Fruit fly (Drosophila melanogaster) whole organism, prepupa: ENCODE data around the gene janA.

Source experiments
- Blimp-1 ChIP-seq: fragments of 200-800 bp; sonication (Bioruptor generic); optimal IDR thresholded peaks from 3 replicates; lab custom pipeline; 2017; ENCODE audit warnings: missing biosample characterization, missing genetic modification characterization, mild to moderate bottlenecking, moderate library complexity, missing genetic modification reagents
- CG10631 ChIP-seq: fragments of 200-800 bp; sonication (Bioruptor generic); optimal IDR thresholded peaks from 2 replicates; lab custom pipeline; 2016; ENCODE audit warnings: missing biosample characterization, missing genetic modification characterization
- CG11294 ChIP-seq: fragments of 200-800 bp; sonication (Bioruptor generic); IDR thresholded peaks from 2 replicates; pipeline ENCODE4 v1.3.6; 2022; ENCODE audit warnings: missing biosample characterization, missing genetic modification characterization
- CG11762 ChIP-seq: fragments of 200-800 bp; sonication (Bioruptor generic); optimal IDR thresholded peaks from 3 replicates; lab custom pipeline; 2016; ENCODE audit warnings: missing biosample characterization, missing genetic modification characterization; ENCODE audit not compliant: insufficient read depth
- CG11902 ChIP-seq: fragments of 200-800 bp; sonication (Bioruptor generic); optimal IDR thresholded peaks from 3 replicates; lab custom pipeline; 2016; ENCODE audit warnings: missing biosample characterization, missing genetic modification characterization
- CG1621 ChIP-seq: fragments of 200-800 bp; sonication (Bioruptor generic); optimal IDR thresholded peaks from 3 replicates; lab custom pipeline; 2018; ENCODE audit warnings: missing biosample characterization, mild to moderate bottlenecking, missing genetic modification characterization
- CG3032 ChIP-seq: fragments of 200-800 bp; optimal IDR thresholded peaks from 2 replicates; lab custom pipeline; 2019; ENCODE audit warnings: missing biosample characterization, mild to moderate bottlenecking, missing genetic modification characterization, moderate library complexity
- CG31627 ChIP-seq: fragments of 200-800 bp; sonication (Bioruptor generic); optimal IDR thresholded peaks from 3 replicates; lab custom pipeline; 2016; ENCODE audit warnings: missing biosample characterization, missing genetic modification characterization
- CG32006 ChIP-seq: fragments of 200-800 bp; sonication (Bioruptor generic); optimal IDR thresholded peaks from 3 replicates; lab custom pipeline; 2017; ENCODE audit warnings: missing biosample characterization, mild to moderate bottlenecking, missing genetic modification characterization
- CG34406 ChIP-seq: fragments of 200-800 bp; sonication (Bioruptor generic); optimal IDR thresholded peaks from 3 replicates; lab custom pipeline; 2016; ENCODE audit warnings: missing biosample characterization, missing genetic modification characterization
- CG4318 ChIP-seq: fragments of 200-800 bp; sonication (Bioruptor generic); optimal IDR thresholded peaks from 3 replicates; lab custom pipeline; 2017; ENCODE audit warnings: missing biosample characterization, mild to moderate bottlenecking, missing genetic modification characterization
- CG6163 ChIP-seq: fragments of 200-800 bp; sonication (Bioruptor generic); IDR thresholded peaks from 3 replicates; pipeline ENCODE4 v1.3.6; 2022; ENCODE audit warnings: missing biosample characterization, missing genetic modification characterization
- CG6276 ChIP-seq: fragments of 200-800 bp; sonication (Bioruptor generic); optimal IDR thresholded peaks from 2 replicates; lab custom pipeline; 2017; ENCODE audit warnings: missing biosample characterization, mild to moderate bottlenecking, missing genetic modification characterization
- CG6792 ChIP-seq: fragments of 200-800 bp; sonication (Bioruptor generic); optimal IDR thresholded peaks from 3 replicates; lab custom pipeline; 2016; ENCODE audit warnings: missing biosample characterization, missing genetic modification characterization
- CG6808 ChIP-seq: fragments of 200-800 bp; sonication (Bioruptor generic); optimal IDR thresholded peaks from 3 replicates; lab custom pipeline; 2017; ENCODE audit warnings: missing biosample characterization, missing genetic modification characterization, mild to moderate bottlenecking, moderate library complexity, missing genetic modification reagents
- CG7368 ChIP-seq: fragments of 200-800 bp; sonication (Bioruptor generic); optimal IDR thresholded peaks from 3 replicates; lab custom pipeline; 2016; ENCODE audit warnings: missing biosample characterization, missing genetic modification characterization
- CG8119 ChIP-seq: fragments of 200-800 bp; sonication (Bioruptor generic); IDR thresholded peaks from 3 replicates; pipeline ENCODE4 v1.3.6; 2022; ENCODE audit warnings: missing biosample characterization, missing genetic modification characterization
- CG8632 ChIP-seq: fragments of 200-800 bp; sonication (Bioruptor generic); optimal IDR thresholded peaks from 3 replicates; lab custom pipeline; 2016; ENCODE audit warnings: missing biosample characterization, missing genetic modification characterization
- CG9139 ChIP-seq: fragments of 200-800 bp; sonication (Bioruptor generic); optimal IDR thresholded peaks from 3 replicates; lab custom pipeline; 2017; ENCODE audit warnings: missing biosample characterization, mild to moderate bottlenecking, missing genetic modification characterization
- Eip93F ChIP-seq: fragments of 200-800 bp; sonication (Bioruptor generic); optimal IDR thresholded peaks from 2 replicates; lab custom pipeline; 2016; ENCODE audit warnings: missing biosample characterization, mild to moderate bottlenecking, missing genetic modification characterization
- Ets96B ChIP-seq: fragments of 200-800 bp; optimal IDR thresholded peaks from 2 replicates; lab custom pipeline; 2019; ENCODE audit warnings: missing biosample characterization, mild to moderate bottlenecking, missing genetic modification characterization, moderate library complexity
- Hr38 ChIP-seq: sonication (Bioruptor generic); optimal IDR thresholded peaks from 2 replicates; lab custom pipeline; 2016; ENCODE audit warnings: missing biosample characterization, missing genetic modification characterization
- Hr39 ChIP-seq: fragments of 200-800 bp; sonication (Bioruptor generic); optimal IDR thresholded peaks from 2 replicates; lab custom pipeline; 2016; ENCODE audit warnings: missing biosample characterization, missing genetic modification characterization
- Hr4 ChIP-seq: fragments of 200-800 bp; sonication (Bioruptor generic); optimal IDR thresholded peaks from 3 replicates; lab custom pipeline; 2016; ENCODE audit warnings: missing biosample characterization, missing genetic modification characterization
- Lpt ChIP-seq: fragments of 200-800 bp; sonication (Bioruptor generic); optimal IDR thresholded peaks from 3 replicates; lab custom pipeline; 2016; ENCODE audit warnings: missing biosample characterization, missing genetic modification characterization
- Met ChIP-seq: fragments of 200-800 bp; sonication (Bioruptor generic); optimal IDR thresholded peaks from 3 replicates; lab custom pipeline; 2016; ENCODE audit warnings: missing biosample characterization, missing genetic modification characterization
- OdsH ChIP-seq: fragments of 200-800 bp; sonication (Bioruptor generic); optimal IDR thresholded peaks from 3 replicates; lab custom pipeline; 2016; ENCODE audit warnings: missing biosample characterization, missing genetic modification characterization
- Smox ChIP-seq: fragments of 200-800 bp; sonication (Bioruptor generic); optimal IDR thresholded peaks from 3 replicates; lab custom pipeline; 2016; ENCODE audit warnings: missing biosample characterization, missing genetic modification characterization
- Sox102F ChIP-seq: fragments of 200-800 bp; sonication (Bioruptor generic); optimal IDR thresholded peaks from 2 replicates; lab custom pipeline; 2016; ENCODE audit warnings: missing biosample characterization, mild to moderate bottlenecking, missing genetic modification characterization
- Sox14 ChIP-seq: fragments of 200-800 bp; sonication (Bioruptor generic); optimal IDR thresholded peaks from 3 replicates; lab custom pipeline; 2016; ENCODE audit warnings: missing biosample characterization, missing genetic modification characterization
- Sox15 ChIP-seq: fragments of 200-800 bp; sonication (Bioruptor generic); optimal IDR thresholded peaks from 3 replicates; lab custom pipeline; 2016; ENCODE audit warnings: missing biosample characterization, missing genetic modification characterization
- achi ChIP-seq: fragments of 200-800 bp; sonication (Bioruptor generic); optimal IDR thresholded peaks from 3 replicates; lab custom pipeline; 2016; ENCODE audit warnings: missing biosample characterization, missing genetic modification characterization
- acj6 ChIP-seq: fragments of 200-800 bp; sonication (Bioruptor generic); optimal IDR thresholded peaks from 3 replicates; lab custom pipeline; 2016; ENCODE audit warnings: missing biosample characterization, missing genetic modification characterization
- cyc ChIP-seq: fragments of 200-800 bp; sonication (Bioruptor generic); optimal IDR thresholded peaks from 3 replicates; lab custom pipeline; 2016; ENCODE audit warnings: missing biosample characterization, missing genetic modification characterization
- dac ChIP-seq: fragments of 200-800 bp; sonication (Bioruptor generic); optimal IDR thresholded peaks from 2 replicates; lab custom pipeline; 2017; ENCODE audit warnings: missing biosample characterization, mild to moderate bottlenecking, missing genetic modification characterization
- eg ChIP-seq: fragments of 200-800 bp; sonication (Bioruptor generic); IDR thresholded peaks from 3 replicates; pipeline ENCODE4 v1.3.6; 2022; ENCODE audit warnings: missing biosample characterization, missing genetic modification characterization
- esn ChIP-seq: fragments of 200-800 bp; sonication (Bioruptor generic); optimal IDR thresholded peaks from 2 replicates; lab custom pipeline; 2016; ENCODE audit warnings: missing biosample characterization, mild to moderate bottlenecking, missing genetic modification characterization, moderate library complexity
- fd59A ChIP-seq: fragments of 200-800 bp; sonication (Bioruptor generic); optimal IDR thresholded peaks from 2 replicates; lab custom pipeline; 2017; ENCODE audit warnings: missing biosample characterization, mild to moderate bottlenecking, missing genetic modification characterization, missing genetic modification reagents
- fd85E ChIP-seq: fragments of 200-800 bp; sonication (Bioruptor generic); optimal IDR thresholded peaks from 3 replicates; lab custom pipeline; 2016; ENCODE audit warnings: missing biosample characterization, missing genetic modification characterization
- lz ChIP-seq: fragments of 200-800 bp; sonication (Bioruptor generic); optimal IDR thresholded peaks from 3 replicates; lab custom pipeline; 2016; ENCODE audit warnings: missing biosample characterization, missing genetic modification characterization
- net ChIP-seq: fragments of 200-800 bp; sonication (Bioruptor generic); optimal IDR thresholded peaks from 3 replicates; lab custom pipeline; 2016; ENCODE audit warnings: missing biosample characterization, missing genetic modification characterization
- pdm3 ChIP-seq: fragments of 200-800 bp; sonication (Bioruptor generic); optimal IDR thresholded peaks from 3 replicates; lab custom pipeline; 2016; ENCODE audit warnings: missing biosample characterization, missing genetic modification characterization
- salr ChIP-seq, 2 experiments: fragments of 200-800 bp; sonication (Bioruptor generic); optimal IDR thresholded peaks; 3 replicates each; lab custom pipeline; 2016 to 2018; ENCODE audit warnings: missing biosample characterization in 2 of 2, missing genetic modification characterization in 2 of 2, mild to moderate bottlenecking in 1 of 2
- spab ChIP-seq: fragments of 200-800 bp; sonication (Bioruptor generic); optimal IDR thresholded peaks from 2 replicates; lab custom pipeline; 2017; ENCODE audit warnings: missing biosample characterization, mild to moderate bottlenecking, missing genetic modification characterization, missing genetic modification reagents
- ss ChIP-seq, 2 experiments: fragments of 200-800 bp; sonication (Bioruptor generic); optimal IDR thresholded peaks; 2 replicates in 1 of 2; 3 replicates in 1 of 2; lab custom pipeline; 2017 to 2018; ENCODE audit warnings: mild to moderate bottlenecking in 2 of 2, missing biosample characterization in 2 of 2, missing genetic modification characterization in 2 of 2, moderate library complexity in 1 of 2
- svp ChIP-seq: fragments of 200-800 bp; sonication (Bioruptor generic); peaks from one replicate; lab custom pipeline; 2016; ENCODE audit warnings: missing biosample characterization, missing genetic modification characterization
- topi ChIP-seq: fragments of 200-800 bp; sonication (Bioruptor generic); optimal IDR thresholded peaks from 3 replicates; lab custom pipeline; 2016; ENCODE audit warnings: missing biosample characterization, missing genetic modification characterization
- vri ChIP-seq: fragments of 200-800 bp; sonication (Bioruptor generic); optimal IDR thresholded peaks from 3 replicates; lab custom pipeline; 2016; ENCODE audit warnings: missing biosample characterization, mild to moderate bottlenecking, missing genetic modification characterization

Gene janA

DNA sequence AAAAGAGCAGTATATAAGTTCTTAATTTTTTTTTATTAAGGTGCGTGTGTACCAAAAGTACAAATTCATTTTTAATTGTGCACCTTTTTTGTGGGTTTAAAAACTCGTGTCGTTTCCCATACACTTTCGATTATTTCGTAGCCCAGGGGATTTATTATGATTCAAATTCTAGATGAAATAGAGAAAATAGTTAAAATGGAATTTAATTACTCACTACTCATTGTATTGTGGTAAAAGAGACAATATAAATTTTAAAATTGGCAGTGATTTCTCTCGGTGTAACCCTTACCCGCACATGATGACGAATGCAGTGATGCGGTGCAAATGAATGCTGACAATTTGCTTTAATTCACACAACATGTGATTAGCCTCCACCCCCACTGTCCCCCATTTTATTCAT is 43.9 kb upstream of the janA start (continued):
- no peak for TF ChIP-seq Lpt (GFP tag; lab: Kevin White, UChicago)
- peak; percentile 45 for TF ChIP-seq Smox
- peak; percentile 70 for TF ChIP-seq svp (GFP tag; lab: Kevin White, UChicago)
- TF ChIP-seq CG4318 (GFP tag; lab: Kevin White, UChicago) = no peak
- TF ChIP-seq CG11902 (GFP tag; lab: Kevin White, UChicago) = peak; percentile 14
- TF ChIP-seq achi (GFP tag; lab: Kevin White, UChicago) = no peak
- no peak for TF ChIP-seq CG10631 (GFP tag; lab: Kevin White, UChicago)
- no peak for TF ChIP-seq CG11762 (GFP tag; lab: Kevin White, UChicago)
- no peak for TF ChIP-seq Eip93F (GFP tag; lab: Kevin White, UChicago)
- TF ChIP-seq CG1621 (tag; lab: Kevin White, UChicago) = no peak
- TF ChIP-seq Sox15 (GFP tag; lab: Kevin White, UChicago) = no peak
- TF ChIP-seq CG32006 = peak; percentile 17
- 0 out of 3 replicates have a peak, but pooled peaks have one; percentile 42 for TF ChIP-seq eg (GFP tag; lab: Robert Waterston, UW)
- no peak for TF ChIP-seq Ets96B (tag; lab: Kevin White, UChicago)
- TF ChIP-seq dac (GFP tag; lab: Kevin White, UChicago) = no peak
- TF ChIP-seq salr (GFP tag; optimal IDR thresholded peaks at IDR 0.05; lab: Kevin White, UChicago) = no peak
- no peak for TF ChIP-seq Met (GFP tag; lab: Kevin White, UChicago)
- peak; percentile 15 for TF ChIP-seq Hr4 (GFP tag; lab: Kevin White, UChicago)
- TF ChIP-seq vri (GFP tag; lab: Kevin White, UChicago) = no peak
- TF ChIP-seq ss (GFP tag; optimal IDR thresholded peaks at IDR 0.05; lab: Kevin White, UChicago) = no peak
- TF ChIP-seq cyc (GFP tag; lab: Kevin White, UChicago) = peak; percentile 55
- peak; percentile 11 for TF ChIP-seq pdm3 (GFP tag; lab: Kevin White, UChicago)
- TF ChIP-seq esn (GFP tag; lab: Kevin White, UChicago) = peak; percentile 50
- TF ChIP-seq fd59A (GFP tag; lab: Kevin White, UChicago) = no peak
- TF ChIP-seq lz (GFP tag; lab: Kevin White, UChicago) = peak; percentile 32
- TF ChIP-seq CG6808 (GFP tag; lab: Kevin White, UChicago) = no peak
- TF ChIP-seq CG31627 (GFP tag; lab: Kevin White, UChicago) = peak; percentile 63
- TF ChIP-seq CG9139 = no peak
- TF ChIP-seq Blimp-1 = no peak
- peak; percentile 64 for TF ChIP-seq topi (GFP tag; lab: Kevin White, UChicago)
- TF ChIP-seq Hr38 (GFP tag; lab: Kevin White, UChicago) = no peak
- peak; percentile 61 for TF ChIP-seq Hr39 (GFP tag; lab: Kevin White, UChicago)
- no peak for TF ChIP-seq CG8119 (GFP tag; lab: Robert Waterston, UW)
- TF ChIP-seq CG6792 = no peak
- peak; percentile 13 for TF ChIP-seq CG8632 (GFP tag; lab: Kevin White, UChicago)
- TF ChIP-seq, all 60 proteins: peak for 22

DNA sequence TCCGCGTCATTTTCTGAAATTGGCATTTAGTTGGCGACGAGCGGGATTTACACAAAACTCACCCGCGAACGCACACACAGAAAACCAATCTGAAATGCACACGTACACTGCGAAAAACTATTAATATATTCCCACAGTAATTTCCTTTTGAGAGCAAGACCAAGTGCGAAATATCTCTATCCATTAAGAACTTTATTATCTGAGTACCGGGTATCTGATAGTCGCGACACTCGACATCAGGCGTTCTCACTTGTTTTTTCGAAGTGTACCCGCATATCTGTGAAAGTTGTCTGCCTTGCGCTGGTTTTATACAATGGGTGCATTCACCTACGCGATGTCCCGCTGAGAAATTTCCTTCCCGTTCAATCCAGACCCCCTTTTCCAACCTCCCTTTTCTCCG is 36.8 kb upstream of the janA start:
- peak; percentile 46 for TF ChIP-seq CG6276 (GFP tag; lab: Kevin White, UChicago)
- TF ChIP-seq CG4318 (GFP tag; lab: Kevin White, UChicago) = peak; percentile 58
- peak; percentile 71 for TF ChIP-seq CG10631 (GFP tag; lab: Kevin White, UChicago)
- TF ChIP-seq CG6163 (GFP tag; lab: Robert Waterston, UW) = peak; percentile 76
- TF ChIP-seq Met (GFP tag; lab: Kevin White, UChicago) = peak; percentile 61
- TF ChIP-seq fd85E (GFP tag; lab: Kevin White, UChicago) = no peak
- peak; percentile 39 for TF ChIP-seq Sox15 (GFP tag; lab: Kevin White, UChicago)
- TF ChIP-seq esn (GFP tag; lab: Kevin White, UChicago) = peak; percentile 69
- TF ChIP-seq CG1621 (tag; lab: Kevin White, UChicago) = peak; percentile 65
- TF ChIP-seq Blimp-1 = peak; percentile 5
- peak; percentile 53 for TF ChIP-seq topi (GFP tag; lab: Kevin White, UChicago)
- peak; percentile 24; the same call in 1 of the 2 replicates for TF ChIP-seq CG11294 (GFP tag; lab: Robert Waterston, UW)
- peak; percentile 72 for TF ChIP-seq OdsH
- peak; percentile 63; the same call in 2 of the 3 replicates for TF ChIP-seq eg (GFP tag; lab: Robert Waterston, UW)
- peak; percentile 51 for TF ChIP-seq achi (GFP tag; lab: Kevin White, UChicago)
- peak; percentile 65 for TF ChIP-seq cyc (GFP tag; lab: Kevin White, UChicago)
- peak; percentile 3 for TF ChIP-seq CG7368 (GFP tag; lab: Kevin White, UChicago)
- peak; percentile 48 for TF ChIP-seq CG3032 (tag; lab: Kevin White, UChicago)
- TF ChIP-seq CG8632 (GFP tag; lab: Kevin White, UChicago) = peak; percentile 62
- peak; percentile 75 for TF ChIP-seq svp (GFP tag; lab: Kevin White, UChicago)
- TF ChIP-seq net = peak; percentile 63
- TF ChIP-seq Sox102F (GFP tag; lab: Kevin White, UChicago) = peak; percentile 51
- peak; percentile 56 for TF ChIP-seq dac (GFP tag; lab: Kevin White, UChicago)
- peak; percentile 46 for TF ChIP-seq fd59A (GFP tag; lab: Kevin White, UChicago)
- peak; percentile 74 for TF ChIP-seq CG6792
- TF ChIP-seq Sox14 = peak; percentile 64
- peak; percentile 67 for TF ChIP-seq acj6 (GFP tag; lab: Kevin White, UChicago)
- TF ChIP-seq spab (GFP tag; lab: Kevin White, UChicago) = peak; percentile 36
- peak; percentile 48 for TF ChIP-seq CG34406 (GFP tag; lab: Kevin White, UChicago)
